Fruit fly (Drosophila melanogaster): ENCODE results near the gene CG33644.

DNA sequence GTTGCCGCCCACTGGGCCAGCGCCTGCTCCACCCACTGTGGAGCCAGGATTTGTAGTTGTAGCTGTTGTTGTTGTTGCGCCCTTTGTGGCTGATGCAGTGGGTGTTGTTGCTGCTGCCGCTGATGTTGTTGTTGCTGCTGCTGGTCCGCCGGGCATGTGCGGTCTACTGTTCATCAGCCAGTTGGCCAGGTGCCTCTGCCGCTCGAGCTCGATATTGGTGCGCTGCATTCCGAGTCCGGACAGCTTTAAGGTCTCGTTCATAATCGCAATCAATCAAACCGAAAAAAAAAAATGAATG, 18.9 kb upstream of the CG33644 start:
- TF ChIP-seq Atf3 (GFP tag; optimal IDR thresholded peaks at IDR 0.05) (no peak), Dref (GFP tag; IDR thresholded peaks at IDR 0.05) (no peak), CG16813 (GFP tag; IDR thresholded peaks at IDR 0.05; ENCODE audit: partially characterized antibody) (no peak), cato (GFP tag; optimal IDR thresholded peaks at IDR 0.05; ENCODE audit: borderline replicate concordance) (no peak), phol (tag; optimal IDR thresholded peaks at IDR 0.05) (no peak), CG17328 (GFP tag; IDR thresholded peaks at IDR 0.05) (no peak), zen2 (GFP tag; IDR thresholded peaks at IDR 0.05; ENCODE audit: partially characterized antibody) (no peak), Hand (GFP tag; optimal IDR thresholded peaks at IDR 0.05) (no peak), CG6654 (GFP tag; optimal IDR thresholded peaks at IDR 0.05) (no peak), CG14860 (GFP tag; IDR thresholded peaks at IDR 0.05; ENCODE audit: partially characterized antibody) (no peak), CG9932 (GFP tag; IDR thresholded peaks at IDR 0.05) (no peak), jing (GFP tag; optimal IDR thresholded peaks at IDR 0.05) (no peak), Dp (GFP tag; optimal IDR thresholded peaks at IDR 0.05) (no peak)

Data from whole organism, embryonic.